Worm (Caenorhabditis elegans) whole organism, L4 larva: Measurements from ENCODE around the gene Y22D7AL.3.

Experiments used
- R02D3.7 ChIP-seq: fragments of 150-350 bp; sonication (generic microtip); optimal IDR thresholded peaks from 3 replicates; lab custom pipeline; 2014; ENCODE audit warnings: missing biosample characterization, missing genetic modification characterization
- dmd-6 ChIP-seq: fragments of 200-800 bp; sonication (Bioruptor generic); IDR thresholded peaks from 2 replicates; pipeline ENCODE4 v1.3.6; 2022; ENCODE audit warnings: missing genetic modification reagents, missing genetic modification characterization, missing compliant biosample characterization
- duxl-1 ChIP-seq: sonication (generic microtip); optimal IDR thresholded peaks from 2 replicates; lab custom pipeline; 2016; ENCODE audit warnings: mild to moderate bottlenecking, missing genetic modification characterization, moderate library complexity, missing compliant biosample characterization; ENCODE audit not compliant: poor library complexity
- lin-39 ChIP-seq: fragments of 150-350 bp; optimal IDR thresholded peaks from 2 replicates; lab custom pipeline; 2014; ENCODE audit warnings: missing biosample characterization, missing genetic modification reagents, missing genetic modification characterization
- mxl-3 ChIP-seq: fragments of 200-800 bp; sonication (Bioruptor generic); optimal IDR thresholded peaks from 2 replicates; lab custom pipeline; 2018; ENCODE audit warnings: mild to moderate bottlenecking, missing genetic modification characterization, missing compliant biosample characterization
- nhr-28 ChIP-seq: fragments of 150-350 bp; optimal IDR thresholded peaks from 2 replicates; lab custom pipeline; 2014; ENCODE audit warnings: missing biosample characterization, missing genetic modification characterization
- nhr-76 ChIP-seq: fragments of 150-350 bp; optimal IDR thresholded peaks from 2 replicates; lab custom pipeline; 2014; ENCODE audit warnings: missing biosample characterization, missing genetic modification characterization
- pqm-1 ChIP-seq: sonication (generic microtip); optimal IDR thresholded peaks from 2 replicates; lab custom pipeline; 2017; ENCODE audit warnings: missing biosample characterization, missing genetic modification characterization
- unc-39 ChIP-seq: sonication (generic microtip); optimal IDR thresholded peaks from 2 replicates; lab custom pipeline; 2017; ENCODE audit warnings: missing biosample characterization, missing genetic modification characterization
- zag-1 ChIP-seq: fragments of 150-350 bp; optimal IDR thresholded peaks from 2 replicates; lab custom pipeline; 2014; ENCODE audit warnings: missing biosample characterization, missing genetic modification characterization

DNA sequence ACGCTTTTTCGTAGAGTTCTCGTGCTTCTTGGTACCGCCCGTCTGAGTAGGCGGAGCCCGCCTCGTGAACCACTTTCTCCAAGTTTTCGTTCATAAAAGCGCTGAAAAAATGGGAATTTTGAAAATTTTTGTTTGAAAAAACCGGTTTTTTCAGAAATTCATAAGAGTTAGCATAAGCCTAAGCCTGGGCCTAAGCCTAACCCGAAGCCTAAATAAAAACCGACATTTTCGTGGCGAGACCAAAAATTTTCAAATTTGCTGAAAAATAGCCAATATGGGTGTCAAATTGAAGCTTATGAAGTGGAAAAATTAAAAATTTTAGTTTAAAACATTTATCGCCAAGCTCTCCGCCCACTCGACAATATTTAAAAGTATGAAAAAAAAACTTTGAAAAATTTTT is 27.3 kb upstream of the Y22D7AL.3 start, which contains the start of gene Y22D7AL.9:
- TF ChIP-seq mxl-3 (GFP tag; lab: Kevin White, UChicago) = no peak
- TF ChIP-seq pqm-1 (tag; lab: Kevin White, UChicago) = no peak
- no peak for TF ChIP-seq nhr-76 (tag; lab: Kevin White, UChicago)
- no peak for TF ChIP-seq unc-39 (tag; lab: Kevin White, UChicago)
- TF ChIP-seq dmd-6 (GFP tag; lab: Robert Waterston, UW) = no peak
- TF ChIP-seq R02D3.7 = no peak
- TF ChIP-seq duxl-1 (tag; lab: Kevin White, UChicago) = no peak
- no peak for TF ChIP-seq lin-39 (tag; lab: Kevin White, UChicago)
- no peak for TF ChIP-seq nhr-28 (tag; lab: Kevin White, UChicago)
- no peak for TF ChIP-seq zag-1 (tag; lab: Kevin White, UChicago)
